Worm (Caenorhabditis elegans): Measurements from ENCODE around the gene grd-12.

grd-12 gene

DNA sequence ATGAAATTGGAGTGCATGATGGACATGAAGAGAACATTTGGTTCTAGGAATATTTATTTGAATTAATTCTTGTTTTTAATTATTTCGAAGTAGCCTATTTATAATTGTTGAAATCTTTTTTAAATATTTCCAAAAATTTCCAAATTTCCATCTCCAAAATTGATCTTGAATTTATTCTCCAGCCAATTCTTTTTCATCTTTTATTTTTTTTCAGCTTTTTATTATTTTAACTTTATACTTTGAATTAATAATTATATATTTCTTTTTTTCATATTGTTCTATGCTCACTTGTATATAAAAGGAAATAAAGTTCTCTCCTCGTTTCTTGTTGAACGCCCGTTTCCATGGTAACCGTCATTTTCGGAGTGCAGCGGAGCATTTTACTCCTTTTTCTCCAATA lies 1.6 kb downstream of the grd-12 start, which contains the start of gene xbx-1:
Gene xbx-1 (plus strand): TSS at position 301 of the 400 bp plus-strand sequence.
- TF ChIP-seq nfya-1 (tag; optimal IDR thresholded peaks at IDR 0.05) (no peak), ceh-34 (tag; optimal IDR thresholded peaks at IDR 0.05) (no peak), elt-2 (tag; optimal IDR thresholded peaks at IDR 0.05) (no peak), sdc-2 (tag; optimal IDR thresholded peaks at IDR 0.05) (no peak), hlh-15 (tag; optimal IDR thresholded peaks at IDR 0.05) (no peak), pha-2 (tag; optimal IDR thresholded peaks at IDR 0.05) (no peak), dve-1 (tag; optimal IDR thresholded peaks at IDR 0.05) (no peak), elt-4 (tag; optimal IDR thresholded peaks at IDR 0.05) (no peak), nhr-232 (tag; optimal IDR thresholded peaks at IDR 0.05) (no peak), fkh-10 (GFP tag; optimal IDR thresholded peaks at IDR 0.05) (no peak), tbx-2 (tag; optimal IDR thresholded peaks at IDR 0.05) (no peak), zip-5 (tag; optimal IDR thresholded peaks at IDR 0.05) (no peak), hlh-30 (tag; optimal IDR thresholded peaks at IDR 0.05; ENCODE audit: insufficient read depth) (no peak), hlh-8 (tag; optimal IDR thresholded peaks at IDR 0.05) (no peak), unc-42 (tag; optimal IDR thresholded peaks at IDR 0.05) (no peak), pat-9 (tag; optimal IDR thresholded peaks at IDR 0.05) (no peak), unc-86 (tag; optimal IDR thresholded peaks at IDR 0.05) (no peak), eyg-1 (tag; optimal IDR thresholded peaks at IDR 0.05) (no peak)

DNA sequence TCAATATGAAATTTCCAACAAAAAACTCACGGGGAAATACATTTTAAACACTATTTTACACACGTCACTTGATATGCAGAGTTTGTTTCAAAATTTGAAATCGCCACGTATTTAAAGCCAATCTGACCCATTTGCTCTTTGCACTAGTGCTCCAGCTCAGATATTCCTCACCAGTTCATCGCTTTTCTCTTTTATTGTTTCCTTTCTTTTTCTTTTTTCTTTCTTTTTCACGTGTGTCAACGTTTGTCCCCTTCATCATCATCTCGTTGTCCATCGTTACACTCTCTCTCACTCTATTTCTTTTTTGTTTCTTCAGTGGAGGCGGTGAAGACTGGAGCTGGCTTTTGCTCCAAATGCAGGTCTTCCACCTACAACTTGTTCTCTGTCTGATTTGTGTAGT lies 6.3 kb downstream of the grd-12 start, which contains the start of gene F02D8.4:
Gene F02D8.4 (plus strand): TSS at position 301 of the 400 bp plus-strand sequence.
- TF ChIP-seq pat-9 (tag; optimal IDR thresholded peaks at IDR 0.05): no peak
- no peak for TF ChIP-seq dve-1 (tag; optimal IDR thresholded peaks at IDR 0.05)
- no peak for TF ChIP-seq npax-4 (tag; optimal IDR thresholded peaks at IDR 0.05)
- TF ChIP-seq hlh-30 (tag; optimal IDR thresholded peaks at IDR 0.05; ENCODE audit: insufficient read depth): no peak
- no peak for TF ChIP-seq T23F11.4 (GFP tag; optimal IDR thresholded peaks at IDR 0.05)
- no peak for TF ChIP-seq mec-3 (tag; optimal IDR thresholded peaks at IDR 0.05; ENCODE audit: borderline replicate concordance)
- TF ChIP-seq ttx-3 (tag; optimal IDR thresholded peaks at IDR 0.05): no peak
- TF ChIP-seq pax-1 (tag; optimal IDR thresholded peaks at IDR 0.05): no peak
- TF ChIP-seq zip-5 (tag; optimal IDR thresholded peaks at IDR 0.05): no peak
- TF ChIP-seq ceh-30 (tag; optimal IDR thresholded peaks at IDR 0.05): no peak
- TF ChIP-seq eyg-1 (tag; optimal IDR thresholded peaks at IDR 0.05): no peak
- no peak for TF ChIP-seq ahr-1 (tag; optimal IDR thresholded peaks at IDR 0.05)
- TF ChIP-seq ceh-19 (GFP tag; optimal IDR thresholded peaks at IDR 0.05): no peak
- TF ChIP-seq ceh-6 (GFP tag; optimal IDR thresholded peaks at IDR 0.05): no peak

DNA sequence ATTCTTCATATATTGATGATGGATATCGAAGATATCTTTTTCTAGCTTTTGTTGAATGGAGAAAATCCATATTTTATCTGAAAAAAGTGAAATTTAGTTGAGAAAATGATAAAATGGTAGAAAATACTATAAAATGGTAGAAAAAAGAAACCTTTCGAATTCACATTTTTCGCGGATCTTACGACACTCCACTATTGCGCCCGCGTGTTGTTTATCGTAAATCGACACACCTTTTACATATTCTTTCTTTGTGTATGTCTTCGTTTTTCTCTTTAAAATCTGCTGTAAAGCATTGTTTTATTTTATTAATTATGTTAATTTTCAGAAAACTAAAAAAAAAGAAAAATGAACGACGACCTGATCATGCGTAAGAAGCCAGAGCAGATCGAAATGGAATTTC lies 12.5 kb downstream of the grd-12 start, which contains the start of the genes cdt-2 and T01C3.2:
Gene cdt-2 (minus strand): TSS at position 284 of the 400 bp plus-strand sequence.
Gene T01C3.2 (plus strand): TSS at position 326 of the 400 bp plus-strand sequence.
- TF ChIP-seq ceh-22 (tag; optimal IDR thresholded peaks at IDR 0.05) (no peak), ref-2 (tag; optimal IDR thresholded peaks at IDR 0.05) (no peak), odd-2 (tag; optimal IDR thresholded peaks at IDR 0.05) (no peak), ceh-2 (tag; optimal IDR thresholded peaks at IDR 0.05) (no peak), ceh-31 (tag; optimal IDR thresholded peaks at IDR 0.05) (no peak), nfya-1 (tag; optimal IDR thresholded peaks at IDR 0.05) (peak; percentile 19), hlh-13 (GFP tag; optimal IDR thresholded peaks at IDR 0.05) (no peak)

DNA sequence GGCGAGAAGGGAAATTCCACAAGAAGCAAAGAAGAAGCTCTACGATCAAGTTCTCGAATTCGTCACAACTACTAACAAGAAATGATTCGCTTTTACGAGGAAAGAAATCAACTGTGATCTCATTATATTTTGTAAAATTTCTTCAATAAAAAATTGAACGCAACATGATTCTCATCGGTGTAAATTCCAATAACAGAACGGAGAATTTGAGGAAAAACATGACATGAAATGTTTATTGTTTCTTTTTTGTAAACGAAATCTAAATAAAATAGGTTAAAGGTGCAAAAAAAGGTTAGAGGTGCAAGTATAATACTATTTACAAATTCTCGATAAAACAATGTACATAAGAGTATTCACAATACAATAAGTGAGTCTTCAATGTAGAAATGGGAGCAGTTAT lies 13.2 kb downstream of the grd-12 start:
- TF ChIP-seq ahr-1 (tag; optimal IDR thresholded peaks at IDR 0.05): no peak
- no peak for TF ChIP-seq sdc-2 (tag; optimal IDR thresholded peaks at IDR 0.05)
- no peak for TF ChIP-seq ceh-48 (tag; optimal IDR thresholded peaks at IDR 0.05)
- TF ChIP-seq lin-11 (tag; optimal IDR thresholded peaks at IDR 0.05): no peak
- no peak for TF ChIP-seq ceh-18 (tag; optimal IDR thresholded peaks at IDR 0.05)
- no peak for TF ChIP-seq unc-42 (tag; optimal IDR thresholded peaks at IDR 0.05)
- TF ChIP-seq ceh-45 (GFP tag; IDR thresholded peaks at IDR 0.05): no peak
- TF ChIP-seq mec-3 (tag; optimal IDR thresholded peaks at IDR 0.05; ENCODE audit: borderline replicate concordance): no peak
